Fruit fly (Drosophila melanogaster) whole organism, wandering third instar larva: ENCODE results near the gene Rint1.

ENCODE experiments used
- Vsx2 ChIP-seq: fragments of 200-300, 225-300 bp; sonication (Bioruptor generic); optimal IDR thresholded peaks from 2 replicates; lab custom pipeline; 2018; ENCODE audit warnings: missing biosample characterization, missing genetic modification characterization; ENCODE audit not compliant: partially characterized antibody
- dmrt93B ChIP-seq: fragments of 200-800 bp; sonication (Bioruptor generic); optimal IDR thresholded peaks from 2 replicates; lab custom pipeline; 2018; ENCODE audit warnings: missing biosample characterization, mild to moderate bottlenecking, missing genetic modification characterization
- psq ChIP-seq: fragments of 200-800 bp; sonication (Bioruptor generic); optimal IDR thresholded peaks from 3 replicates; lab custom pipeline; 2017; ENCODE audit warnings: missing biosample characterization, mild to moderate bottlenecking, missing genetic modification characterization, moderate library complexity

DNA sequence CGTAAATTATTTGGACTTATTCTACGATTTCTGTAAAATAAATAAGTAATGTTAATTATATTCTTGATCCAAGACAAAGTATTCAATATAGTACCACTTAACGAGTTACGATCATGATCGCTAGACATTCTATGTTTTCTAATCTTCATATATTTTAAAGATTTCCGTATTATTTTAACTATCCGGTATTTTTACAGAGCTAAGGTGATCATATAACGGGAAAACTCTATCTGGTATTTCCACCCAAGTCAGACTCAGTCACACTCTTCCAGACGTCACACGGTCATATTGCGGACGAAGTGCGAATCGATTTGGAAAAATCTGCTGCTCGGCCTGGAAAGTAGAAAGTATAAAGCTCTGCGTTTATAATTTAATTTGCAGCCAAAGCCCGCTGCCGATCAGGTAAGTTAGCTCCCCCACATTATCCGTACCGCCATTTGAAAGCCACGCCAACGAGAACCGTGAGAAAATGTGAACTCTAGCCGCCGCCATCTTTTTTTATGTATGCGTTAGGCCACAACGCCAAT lies 15.9 kb downstream of the Rint1 start, which contains the start of the genes lark and eco:
- TF ChIP-seq psq (GFP tag; lab: Kevin White, UChicago), result no peak
- TF ChIP-seq Vsx2 (GFP tag; lab: Kevin White, UChicago), result no peak
- TF ChIP-seq dmrt93B, result no peak
